Fruit fly (Drosophila melanogaster): ENCODE results near the gene Taf7.

DNA sequence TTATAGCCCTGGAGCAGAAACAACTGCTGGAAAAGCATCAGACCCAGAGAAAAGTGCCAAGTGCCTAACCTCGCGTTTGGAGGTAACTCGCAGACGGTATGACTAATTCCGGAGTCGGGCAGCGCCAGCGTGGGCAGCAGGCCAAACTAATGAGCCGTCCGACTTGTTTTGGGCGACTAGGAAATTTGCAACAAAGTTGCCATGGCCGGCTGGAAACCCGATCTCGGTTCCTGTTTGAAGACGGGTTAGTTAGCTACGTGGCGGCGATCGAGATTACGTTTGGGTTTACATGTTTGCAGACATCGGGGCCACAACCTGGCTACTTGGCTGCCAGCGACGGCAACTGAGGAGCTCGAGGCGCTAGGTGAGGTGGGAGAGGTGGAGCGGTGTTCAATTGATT is 49.9 kb downstream of the Taf7 start:
- TF ChIP-seq fru (optimal IDR thresholded peaks at IDR 0.05) (no peak), row (GFP tag; IDR thresholded peaks at IDR 0.05) (no peak), Dek (tag; optimal IDR thresholded peaks at IDR 0.05) (no peak), disco-r (GFP tag; optimal IDR thresholded peaks at IDR 0.05) (no peak), exex (tag; optimal IDR thresholded peaks at IDR 0.05) (no peak), hth (optimal IDR thresholded peaks at IDR 0.05) (no peak), Rx (GFP tag; IDR thresholded peaks at IDR 0.05) (no peak), CG1647 (GFP tag; optimal IDR thresholded peaks at IDR 0.05) (no peak), CG16779 (GFP tag; IDR thresholded peaks at IDR 0.05) (no peak), zf30C (GFP tag; optimal IDR thresholded peaks at IDR 0.05) (no peak), ind (GFP tag; optimal IDR thresholded peaks at IDR 0.05) (no peak)

All from whole organism, embryonic.